Worm (Caenorhabditis elegans) whole organism, midembryonic: ENCODE results near the gene rict-1.
A peak's percentile ranks its signal among the peaks of the same experiment; 100 is the strongest.

Experiments used
- T22C8.4 ChIP-seq: fragments of 200-800 bp; sonication (Bioruptor generic); IDR thresholded peaks from 2 replicates; pipeline ENCODE4 v1.3.6; 2022; ENCODE audit warnings: missing genetic modification characterization, missing compliant biosample characterization
- cog-1 ChIP-seq: sonication (generic microtip); optimal IDR thresholded peaks from 2 replicates; lab custom pipeline; 2016; ENCODE audit warnings: missing genetic modification characterization, missing compliant biosample characterization
- flt-1 ChIP-seq: fragments of 200-800 bp; sonication (Bioruptor generic); IDR thresholded peaks from 2 replicates; pipeline ENCODE4 v1.3.6; 2022; ENCODE audit warnings: missing genetic modification characterization, missing compliant biosample characterization
- klf-2 ChIP-seq: fragments of 200-800 bp; sonication (Bioruptor generic); conservative IDR thresholded peaks from 2 replicates; pipeline ENCODE4 v1.3.6; 2022; ENCODE audit warnings: missing genetic modification reagents, missing genetic modification characterization, missing compliant biosample characterization
- med-1 ChIP-seq: sonication (generic microtip); optimal IDR thresholded peaks from 2 replicates; lab custom pipeline; 2017; ENCODE audit warnings: missing genetic modification characterization, mild to moderate bottlenecking, missing compliant biosample characterization, antibody characterized with exemption, missing genetic modification reagents; ENCODE audit not compliant: insufficient read depth
- ref-1 ChIP-seq: fragments of 200-800 bp; sonication (Bioruptor generic); conservative IDR thresholded peaks from 2 replicates; pipeline ENCODE4 v1.3.6; 2022; ENCODE audit warnings: missing genetic modification reagents, missing genetic modification characterization, missing compliant biosample characterization
- tab-1 ChIP-seq: fragments of 200-800 bp; sonication (Bioruptor generic); IDR thresholded peaks from 2 replicates; pipeline ENCODE4 v1.3.6; 2022; ENCODE audit warnings: missing genetic modification characterization, missing compliant biosample characterization
- ztf-23 ChIP-seq: fragments of 200-800 bp; sonication (Bioruptor generic); IDR thresholded peaks from 2 replicates; pipeline ENCODE4 v1.3.6; 2022; ENCODE audit warnings: missing genetic modification reagents, missing genetic modification characterization, missing compliant biosample characterization
- ztf-29 ChIP-seq: fragments of 200-800 bp; sonication (Bioruptor generic); IDR thresholded peaks from 2 replicates; pipeline ENCODE4 v1.3.6; 2022; ENCODE audit warnings: missing genetic modification reagents, missing genetic modification characterization, missing compliant biosample characterization

rict-1 gene

DNA sequence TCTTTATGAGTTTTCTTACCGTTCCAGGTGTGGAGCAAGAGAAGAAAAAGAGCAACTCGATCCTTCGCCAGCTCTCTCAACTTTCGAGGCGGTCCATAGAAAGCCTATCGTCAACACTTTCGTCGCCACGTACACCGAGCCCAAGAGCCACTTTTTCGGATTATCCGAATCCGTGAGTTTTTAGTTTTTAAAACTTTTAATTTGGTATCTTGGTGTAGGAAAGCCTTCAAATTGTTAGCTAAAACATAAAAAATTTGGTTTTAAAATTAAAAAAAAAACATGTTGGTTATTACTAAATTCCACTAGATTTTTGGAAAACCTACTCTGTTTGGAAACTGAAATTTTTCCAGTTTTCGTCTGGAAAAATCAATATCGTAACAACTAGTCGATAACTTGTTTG lies 42.9 kb downstream of the rict-1 start:
- TF ChIP-seq tab-1 (GFP tag; lab: Robert Waterston, UW): no peak
- no peak for TF ChIP-seq ref-1 (GFP tag; lab: Robert Waterston, UW)
- TF ChIP-seq cog-1 (tag; lab: Kevin White, UChicago): no peak
- TF ChIP-seq ztf-29 (GFP tag; lab: Robert Waterston, UW): no peak
- TF ChIP-seq klf-2 (GFP tag; lab: Robert Waterston, UW): no peak
- TF ChIP-seq ztf-23 (GFP tag; lab: Robert Waterston, UW): no peak
- TF ChIP-seq flt-1: no peak
- no peak for TF ChIP-seq med-1
- TF ChIP-seq T22C8.4 (GFP tag; lab: Robert Waterston, UW): no peak

DNA sequence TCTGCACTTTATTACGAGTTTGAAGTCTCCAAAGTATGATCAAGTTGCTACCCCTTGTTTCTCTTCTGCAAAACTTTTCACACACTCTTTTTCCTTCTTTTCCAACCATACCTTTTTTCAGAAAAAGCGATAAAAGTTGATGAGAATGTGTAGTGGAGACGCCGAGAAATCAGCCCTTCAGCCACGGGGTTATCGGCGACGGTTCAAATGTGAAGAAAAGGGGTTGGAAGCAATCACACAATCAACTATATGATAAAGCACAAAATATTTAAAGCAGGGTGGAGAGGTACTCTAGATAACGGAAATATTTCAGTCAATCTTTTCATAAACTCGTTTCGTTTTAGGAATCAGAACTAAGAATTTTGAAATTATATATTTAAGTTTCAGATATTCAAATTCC lies 43.5 kb downstream of the rict-1 start, which contains the start of gene F42G4.5:
Gene F42G4.5, plus strand, starts transcription at position 379 of the 400 bp plus-strand sequence.
- TF ChIP-seq med-1: no peak
- no peak for TF ChIP-seq tab-1 (GFP tag; lab: Robert Waterston, UW)
- no peak for TF ChIP-seq ztf-23 (GFP tag; lab: Robert Waterston, UW)
- no peak for TF ChIP-seq ref-1 (GFP tag; lab: Robert Waterston, UW)
- no peak for TF ChIP-seq cog-1 (tag; lab: Kevin White, UChicago)
- TF ChIP-seq flt-1: no peak
- no peak for TF ChIP-seq T22C8.4 (GFP tag; lab: Robert Waterston, UW)
- no peak for TF ChIP-seq ztf-29 (GFP tag; lab: Robert Waterston, UW)
- no peak for TF ChIP-seq klf-2 (GFP tag; lab: Robert Waterston, UW)

DNA sequence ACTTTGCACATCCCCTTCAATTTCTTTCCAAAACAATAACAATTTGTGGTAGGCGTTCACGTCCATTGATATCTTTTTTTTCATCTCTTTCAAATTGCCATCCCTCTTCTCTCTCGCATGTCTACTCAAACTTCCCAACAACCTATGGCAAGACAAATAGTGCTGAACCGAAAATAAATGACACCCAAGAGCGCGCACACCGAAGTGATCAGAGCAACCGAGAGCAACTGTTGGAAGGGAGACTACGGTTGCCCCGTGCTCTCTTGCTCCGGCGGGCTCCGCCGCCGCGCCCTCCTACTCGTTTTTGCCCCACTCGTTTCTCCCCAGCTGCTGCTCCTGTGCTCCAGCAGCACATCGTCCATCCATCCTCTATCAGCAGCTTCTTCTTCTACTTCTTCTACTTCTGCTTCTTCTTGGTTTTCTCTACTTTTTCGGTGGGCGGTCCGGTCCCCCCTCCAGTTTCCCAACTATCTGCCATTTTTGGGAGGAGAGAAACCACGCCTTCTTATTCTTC lies 49.8 kb downstream of the rict-1 start:
- no peak for TF ChIP-seq flt-1
- no peak for TF ChIP-seq ref-1 (GFP tag; lab: Robert Waterston, UW)
- 0 out of 2 replicates have a peak, but pooled peaks have one; percentile 21 for TF ChIP-seq tab-1 (GFP tag; lab: Robert Waterston, UW)
- no peak for TF ChIP-seq med-1
- TF ChIP-seq ztf-23 (GFP tag; lab: Robert Waterston, UW): no peak
- TF ChIP-seq cog-1 (tag; lab: Kevin White, UChicago): no peak

ce11 chrII:13065251-13065650 lies 51.4 kb downstream of the rict-1 start:
- TF ChIP-seq ref-1 (GFP tag; lab: Robert Waterston, UW): no peak
- no peak for TF ChIP-seq tab-1 (GFP tag; lab: Robert Waterston, UW)
- TF ChIP-seq flt-1: no peak
- TF ChIP-seq ztf-23 (GFP tag; lab: Robert Waterston, UW): no peak
- no peak for TF ChIP-seq ztf-29 (GFP tag; lab: Robert Waterston, UW)
- no peak for TF ChIP-seq med-1

- no peak for TF ChIP-seq med-1
- TF ChIP-seq cog-1 (tag; lab: Kevin White, UChicago): no peak
- TF ChIP-seq tab-1 (GFP tag; lab: Robert Waterston, UW): no peak
- no peak for TF ChIP-seq klf-2 (GFP tag; lab: Robert Waterston, UW)
- no peak for TF ChIP-seq flt-1
- TF ChIP-seq ztf-29 (GFP tag; lab: Robert Waterston, UW): no peak
- no peak for TF ChIP-seq T22C8.4 (GFP tag; lab: Robert Waterston, UW)
- TF ChIP-seq ref-1 (GFP tag; lab: Robert Waterston, UW): no peak
- no peak for TF ChIP-seq ztf-23 (GFP tag; lab: Robert Waterston, UW)
Measured at ce11 chrII:13059196-13059595, 57.4 kb downstream of the rict-1 start.

- no peak for TF ChIP-seq T22C8.4 (GFP tag; lab: Robert Waterston, UW)
- no peak for TF ChIP-seq flt-1
- no peak for TF ChIP-seq tab-1 (GFP tag; lab: Robert Waterston, UW)
- TF ChIP-seq ztf-23 (GFP tag; lab: Robert Waterston, UW): no peak
Measured at ce11 chrII:13056580-13056979, 60.0 kb downstream of the rict-1 start, which contains the start of gene zyx-1. TSS of gene zyx-1 (plus strand) at chrII:13056910.

DNA sequence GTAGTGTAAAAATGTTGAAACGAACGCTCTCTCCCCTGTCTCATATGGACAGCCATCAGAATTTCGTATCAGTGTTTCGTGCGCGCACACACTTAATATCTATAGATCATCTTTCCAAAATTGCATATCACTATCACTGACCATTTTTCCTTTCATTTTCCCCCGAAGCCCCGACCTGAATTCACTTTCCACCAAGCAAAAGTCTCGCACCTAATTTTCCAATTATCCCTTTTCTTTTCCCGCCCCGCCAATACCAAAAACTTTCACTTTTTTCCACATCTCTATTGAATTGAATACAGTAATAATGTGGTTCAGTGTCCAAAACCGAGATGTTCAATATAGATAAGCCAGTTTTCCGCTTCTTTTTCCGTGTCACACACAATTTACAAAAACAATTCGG lies 63.2 kb downstream of the rict-1 start:
- TF ChIP-seq klf-2 (GFP tag; lab: Robert Waterston, UW) (no peak), T22C8.4 (GFP tag; lab: Robert Waterston, UW) (no peak), ztf-23 (GFP tag; lab: Robert Waterston, UW) (no peak), tab-1 (GFP tag; lab: Robert Waterston, UW) (no peak), flt-1 (no peak), ref-1 (GFP tag; lab: Robert Waterston, UW) (no peak), med-1 (no peak), ztf-29 (GFP tag; lab: Robert Waterston, UW) (no peak), cog-1 (tag; lab: Kevin White, UChicago) (no peak)

DNA sequence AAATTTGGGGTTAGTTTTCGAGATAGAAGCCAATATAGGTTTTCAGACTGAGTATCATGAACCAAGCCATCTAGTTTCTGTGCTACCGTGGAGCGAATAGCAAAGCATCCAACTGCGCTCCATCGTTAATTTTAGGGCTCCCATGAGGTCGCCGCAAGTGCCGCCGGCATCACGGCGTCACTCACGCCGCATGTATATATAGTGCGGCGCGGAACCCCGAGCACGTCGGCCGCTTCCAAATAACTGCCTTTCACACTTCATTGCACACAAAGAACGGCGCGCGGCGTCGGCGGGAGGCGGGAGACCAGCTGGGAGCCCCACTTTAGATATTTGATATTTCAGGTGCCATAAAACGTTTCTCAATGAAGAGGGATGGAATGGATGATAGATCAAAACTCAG lies 66.6 kb downstream of the rict-1 start:
- TF ChIP-seq ztf-23 (GFP tag; lab: Robert Waterston, UW) (no peak), klf-2 (GFP tag; lab: Robert Waterston, UW) (no peak), ztf-29 (GFP tag; lab: Robert Waterston, UW) (no peak), T22C8.4 (GFP tag; lab: Robert Waterston, UW) (no peak), cog-1 (tag; lab: Kevin White, UChicago) (no peak), ref-1 (GFP tag; lab: Robert Waterston, UW) (no peak), med-1 (no peak), tab-1 (GFP tag; lab: Robert Waterston, UW) (no peak), flt-1 (no peak)
